Worm (Caenorhabditis elegans) whole organism, midembryonic: Measurements from ENCODE around the gene C10A4.6.

Experiments
- flt-1 ChIP-seq: fragments of 200-800 bp; sonication (Bioruptor generic); IDR thresholded peaks from 2 replicates; pipeline ENCODE4 v1.3.6; 2022; ENCODE audit warnings: missing genetic modification characterization, missing compliant biosample characterization
- ztf-23 ChIP-seq: fragments of 200-800 bp; sonication (Bioruptor generic); IDR thresholded peaks from 2 replicates; pipeline ENCODE4 v1.3.6; 2022; ENCODE audit warnings: missing genetic modification reagents, missing genetic modification characterization, missing compliant biosample characterization
- ztf-29 ChIP-seq: fragments of 200-800 bp; sonication (Bioruptor generic); IDR thresholded peaks from 2 replicates; pipeline ENCODE4 v1.3.6; 2022; ENCODE audit warnings: missing genetic modification reagents, missing genetic modification characterization, missing compliant biosample characterization

DNA sequence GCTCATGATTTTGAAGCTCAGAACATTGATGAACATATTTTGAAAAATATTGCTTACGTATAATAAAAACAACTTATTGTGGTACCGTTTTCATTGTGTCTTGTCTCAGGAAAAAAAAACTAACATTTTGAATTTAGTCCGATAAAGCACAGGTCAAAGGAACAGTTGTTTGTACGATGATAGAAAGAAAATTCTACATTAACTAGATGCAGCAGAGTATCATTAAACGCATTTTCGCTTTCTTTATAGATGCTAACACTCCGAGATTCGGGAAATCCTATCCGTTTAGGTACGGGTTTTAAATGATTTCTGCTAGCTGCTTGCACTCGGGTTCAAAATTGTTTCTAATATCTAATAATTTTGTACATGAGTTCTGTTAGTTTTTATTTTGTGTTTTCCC, 18.7 kb downstream of the C10A4.6 start:
- TF ChIP-seq flt-1 (GFP tag; lab: Robert Waterston, UW) (no peak), ztf-23 (GFP tag; lab: Robert Waterston, UW) (no peak), ztf-29 (no peak)
